Worm (Caenorhabditis elegans): ENCODE results near the gene F41G4.13.

- TF ChIP-seq zag-1 (tag; optimal IDR thresholded peaks at IDR 0.05) (no peak), mdl-1 (tag; optimal IDR thresholded peaks at IDR 0.05) (no peak), ama-1 (optimal IDR thresholded peaks at IDR 0.05) (no peak), lin-39 (tag; optimal IDR thresholded peaks at IDR 0.05) (no peak), skn-1 (tag; optimal IDR thresholded peaks at IDR 0.05) (no peak), php-3 (GFP tag; IDR thresholded peaks at IDR 0.05) (no peak; the same call in 1 of the 2 replicates), lin-15B (tag; optimal IDR thresholded peaks at IDR 0.05) (no peak), lsy-2 (tag; optimal IDR thresholded peaks at IDR 0.05) (no peak), mxl-3 (GFP tag; optimal IDR thresholded peaks at IDR 0.05) (no peak), dpl-1 (GFP tag; optimal IDR thresholded peaks at IDR 0.05) (no peak), nhr-25 (tag; optimal IDR thresholded peaks at IDR 0.05; ENCODE audit: borderline replicate concordance, insufficient read depth) (no peak), ceh-20 (GFP tag; IDR thresholded peaks at IDR 0.05) (no peak), jun-1 (tag; optimal IDR thresholded peaks at IDR 0.05) (no peak)
Observed at ce11 chrX:16798621-16799020, 36.0 kb downstream of the F41G4.13 start.
